Worm (Caenorhabditis elegans) whole organism, late embryonic: ENCODE data around the gene Y57E12AL.1.

Experiments
- C08G9.2 ChIP-seq: sonication (generic microtip); optimal IDR thresholded peaks from 2 replicates; lab custom pipeline; 2016; ENCODE audit warnings: mild to moderate bottlenecking, missing genetic modification characterization, moderate library complexity, missing compliant biosample characterization
- Y22D7AL.16 ChIP-seq: sonication (generic microtip); optimal IDR thresholded peaks from 2 replicates; lab custom pipeline; 2016; ENCODE audit warnings: missing genetic modification characterization, missing compliant biosample characterization
- ama-1 ChIP-seq: fragments of 150-350 bp; optimal IDR thresholded peaks from 2 replicates; lab custom pipeline; 2014
- ceh-14 ChIP-seq: sonication (generic microtip); optimal IDR thresholded peaks from 2 replicates; lab custom pipeline; 2016; ENCODE audit warnings: missing genotype, missing genetic modification characterization, missing compliant biosample characterization
- ceh-2 ChIP-seq: sonication (generic microtip); optimal IDR thresholded peaks from 2 replicates; lab custom pipeline; 2016; ENCODE audit warnings: missing genotype, missing genetic modification characterization, missing compliant biosample characterization
- ceh-22 ChIP-seq: sonication (generic microtip); optimal IDR thresholded peaks from 2 replicates; lab custom pipeline; 2017; ENCODE audit warnings: missing biosample characterization, missing genetic modification characterization
- ceh-31 ChIP-seq: sonication (generic microtip); optimal IDR thresholded peaks from 2 replicates; lab custom pipeline; 2016; ENCODE audit warnings: missing genetic modification characterization, missing compliant biosample characterization
- ceh-34 ChIP-seq: sonication (generic microtip); optimal IDR thresholded peaks from 2 replicates; lab custom pipeline; 2016; ENCODE audit warnings: mild to moderate bottlenecking, missing genetic modification characterization, missing compliant biosample characterization
- ceh-6 ChIP-seq: fragments of 200-800 bp; sonication (Bioruptor generic); optimal IDR thresholded peaks from 2 replicates; lab custom pipeline; 2018; ENCODE audit warnings: mild to moderate bottlenecking, missing genetic modification characterization, missing compliant biosample characterization
- ceh-9 ChIP-seq: sonication (generic microtip); optimal IDR thresholded peaks from 2 replicates; lab custom pipeline; 2016; ENCODE audit warnings: mild to moderate bottlenecking, missing genetic modification characterization, inconsistent platforms, missing compliant biosample characterization
- che-1 ChIP-seq: sonication (generic microtip); optimal IDR thresholded peaks from 2 replicates; lab custom pipeline; 2016; ENCODE audit warnings: mild to moderate bottlenecking, missing genetic modification characterization, missing compliant biosample characterization
- dve-1 ChIP-seq: sonication (generic microtip); optimal IDR thresholded peaks from 2 replicates; lab custom pipeline; 2017; ENCODE audit warnings: antibody characterized with exemption, mild to moderate bottlenecking, missing genetic modification characterization, missing compliant biosample characterization
- elt-2 ChIP-seq: sonication (generic microtip); optimal IDR thresholded peaks from 2 replicates; lab custom pipeline; 2016; ENCODE audit warnings: missing genetic modification reagents, missing genetic modification characterization, missing compliant biosample characterization
- fkh-6 ChIP-seq: sonication (generic microtip); optimal IDR thresholded peaks from 2 replicates; lab custom pipeline; 2016; ENCODE audit warnings: missing genetic modification characterization, missing compliant biosample characterization
- hlh-13 ChIP-seq: fragments of 200-800 bp; sonication (Bioruptor generic); optimal IDR thresholded peaks from 2 replicates; lab custom pipeline; 2018; ENCODE audit warnings: mild to moderate bottlenecking, missing genetic modification characterization, missing compliant biosample characterization
- hlh-30 ChIP-seq: sonication (generic microtip); optimal IDR thresholded peaks from 2 replicates; lab custom pipeline; 2017; ENCODE audit warnings: antibody characterized with exemption, missing genetic modification characterization, missing compliant biosample characterization; ENCODE audit not compliant: insufficient read depth
- hlh-8 ChIP-seq: sonication (generic microtip); optimal IDR thresholded peaks from 2 replicates; lab custom pipeline; 2016; ENCODE audit warnings: missing genotype, missing genetic modification characterization, missing compliant biosample characterization
- lin-11 ChIP-seq: fragments of 200-800 bp; sonication (Bioruptor generic); optimal IDR thresholded peaks from 2 replicates; lab custom pipeline; 2018; ENCODE audit warnings: mild to moderate bottlenecking, missing genetic modification characterization, missing compliant biosample characterization
- mec-3 ChIP-seq: sonication (generic microtip); optimal IDR thresholded peaks from 2 replicates; lab custom pipeline; 2016; ENCODE audit warnings: borderline replicate concordance, missing genetic modification characterization, missing compliant biosample characterization
- nhr-232 ChIP-seq: sonication (generic microtip); optimal IDR thresholded peaks from 2 replicates; lab custom pipeline; 2016; ENCODE audit warnings: missing genetic modification characterization, missing compliant biosample characterization
- npax-4 ChIP-seq: sonication (generic microtip); optimal IDR thresholded peaks from 2 replicates; lab custom pipeline; 2016; ENCODE audit warnings: missing genetic modification characterization, missing compliant biosample characterization
- pag-3 ChIP-seq: sonication (generic microtip); optimal IDR thresholded peaks from 2 replicates; lab custom pipeline; 2016; ENCODE audit warnings: missing compliant biosample characterization, missing genetic modification characterization, borderline replicate concordance
- pat-9 ChIP-seq: fragments of 200-800 bp; sonication (Bioruptor generic); optimal IDR thresholded peaks from 2 replicates; lab custom pipeline; 2018; ENCODE audit warnings: mild to moderate bottlenecking, missing genetic modification characterization, moderate library complexity, missing compliant biosample characterization
- pax-1 ChIP-seq: fragments of 150-350 bp; optimal IDR thresholded peaks from 2 replicates; lab custom pipeline; 2014; ENCODE audit warnings: missing biosample characterization, missing genetic modification characterization
- pha-2 ChIP-seq: sonication (generic microtip); optimal IDR thresholded peaks from 2 replicates; lab custom pipeline; 2017; ENCODE audit warnings: mild to moderate bottlenecking, missing genetic modification characterization, missing compliant biosample characterization
- pha-4 ChIP-seq: fragments of 150-350 bp; optimal IDR thresholded peaks from 2 replicates; lab custom pipeline; 2018; ENCODE audit warnings: missing biosample characterization, missing genetic modification reagents, missing genetic modification characterization
- pqm-1 ChIP-seq: sonication (generic microtip); optimal IDR thresholded peaks from 2 replicates; lab custom pipeline; 2016; ENCODE audit warnings: missing genetic modification characterization, missing compliant biosample characterization
- pros-1 ChIP-seq: fragments of 150-350 bp; optimal IDR thresholded peaks from 2 replicates; lab custom pipeline; 2014; ENCODE audit warnings: missing biosample characterization, missing genetic modification reagents, missing genetic modification characterization
- ref-2 ChIP-seq: sonication (generic microtip); optimal IDR thresholded peaks from 2 replicates; lab custom pipeline; 2016; ENCODE audit warnings: missing genetic modification characterization, missing compliant biosample characterization
- sdc-2 ChIP-seq: sonication (generic microtip); optimal IDR thresholded peaks from 2 replicates; lab custom pipeline; 2016; ENCODE audit warnings: missing genotype, missing genetic modification characterization, missing compliant biosample characterization
- sox-2 ChIP-seq: fragments of 200-800 bp; sonication (Bioruptor generic); IDR thresholded peaks from 2 replicates; pipeline ENCODE4 v1.3.6; 2022; ENCODE audit warnings: missing genetic modification reagents, missing genetic modification characterization, missing compliant biosample characterization
- syd-9 ChIP-seq: sonication (generic microtip); optimal IDR thresholded peaks from 2 replicates; lab custom pipeline; 2016; ENCODE audit warnings: mild to moderate bottlenecking, missing genetic modification characterization, moderate library complexity, missing compliant biosample characterization
- tbx-7 ChIP-seq: sonication (generic microtip); optimal IDR thresholded peaks from 2 replicates; lab custom pipeline; 2016; ENCODE audit warnings: missing genotype, missing genetic modification characterization, missing compliant biosample characterization
- unc-3 ChIP-seq, 2 experiments: fragments of 200-800 bp in 1 of 2; sonication (Bioruptor generic) in 1 of 2; sonication (generic microtip) in 1 of 2; conservative IDR thresholded peaks in 1 of 2; optimal IDR thresholded peaks in 1 of 2; 2 replicates each; pipeline versions ENCODE4 v1.3.6 to Lab custom; 2016 to 2022; ENCODE audit warnings: missing compliant biosample characterization in 2 of 2, missing genetic modification characterization in 2 of 2, missing genetic modification reagents in 1 of 2
- unc-55 ChIP-seq: sonication (generic microtip); optimal IDR thresholded peaks from 2 replicates; lab custom pipeline; 2017; ENCODE audit warnings: missing biosample characterization, missing genetic modification reagents, missing genetic modification characterization
- unc-86 ChIP-seq: sonication (generic microtip); optimal IDR thresholded peaks from 2 replicates; lab custom pipeline; 2016; ENCODE audit warnings: missing genetic modification characterization, missing compliant biosample characterization
- zip-5 ChIP-seq: sonication (generic microtip); optimal IDR thresholded peaks from 2 replicates; lab custom pipeline; 2016; ENCODE audit warnings: missing genetic modification characterization, missing compliant biosample characterization

The Y57E12AL.1 gene

ce11 chrV:7060396-7060795 lies at the start of gene Y57E12AL.1, which contains the start of gene Y57E12AL.6 (continued):
- peak; percentile 88 for TF ChIP-seq hlh-30 (tag; lab: Kevin White, UChicago)
- TF ChIP-seq ama-1 (lab: Kevin White, UChicago), result no peak
- peak; percentile 55 for TF ChIP-seq npax-4
- TF ChIP-seq elt-2 (tag; lab: Kevin White, UChicago), result peak; percentile 88
- peak; percentile 19 for TF ChIP-seq ceh-2 (tag; lab: Kevin White, UChicago)
- TF ChIP-seq ceh-14 (tag; lab: Kevin White, UChicago), result peak; percentile 85
- no peak for TF ChIP-seq pat-9

ce11 chrV:7012617-7013016 lies 47.7 kb upstream of the Y57E12AL.1 start, which contains the start of gene srw-127:
srw-127 (plus strand) TSS chrV:7012917.
- TF ChIP-seq ceh-34 (tag; lab: Kevin White, UChicago) (no peak), ceh-22 (tag; lab: Kevin White, UChicago) (no peak)

- TF ChIP-seq ceh-31 (tag; lab: Kevin White, UChicago) (no peak), ref-2 (no peak), unc-55 (GFP tag; lab: Kevin White, UChicago) (no peak), syd-9 (no peak), hlh-13 (GFP tag; lab: Kevin White, UChicago) (no peak), sdc-2 (no peak)
Observed at ce11 chrV:7015872-7016271, 44.5 kb upstream of the Y57E12AL.1 start, which contains the start of gene C33G8.13. C33G8.13 (minus strand) TSS chrV:7015972.

- TF ChIP-seq ceh-6 (GFP tag; lab: Kevin White, UChicago), result no peak
- TF ChIP-seq dve-1 (tag; lab: Kevin White, UChicago), result no peak
- no peak for TF ChIP-seq hlh-30 (tag; lab: Kevin White, UChicago)
- no peak for TF ChIP-seq che-1 (tag; lab: Kevin White, UChicago)
- TF ChIP-seq pag-3 (tag; lab: Kevin White, UChicago), result no peak
- no peak for TF ChIP-seq Y22D7AL.16 (tag; lab: Kevin White, UChicago)
- no peak for TF ChIP-seq unc-3 (GFP tag; conservative IDR thresholded peaks at IDR 0.05; lab: Robert Waterston, UW)
- TF ChIP-seq unc-3 (tag; optimal IDR thresholded peaks at IDR 0.05; lab: Kevin White, UChicago), result no peak
- TF ChIP-seq nhr-232, result no peak
- no peak for TF ChIP-seq mec-3 (tag; lab: Kevin White, UChicago)
- TF ChIP-seq pha-2, result no peak
- no peak for TF ChIP-seq pros-1 (tag; lab: Kevin White, UChicago)
- no peak for TF ChIP-seq hlh-8 (tag; lab: Kevin White, UChicago)
- TF ChIP-seq fkh-6 (tag; lab: Kevin White, UChicago), result no peak
- TF ChIP-seq syd-9, result no peak
- TF ChIP-seq pqm-1 (tag; lab: Kevin White, UChicago), result no peak
- TF ChIP-seq sdc-2, result no peak
- no peak for TF ChIP-seq pha-4 (tag; lab: Kevin White, UChicago)
- no peak for TF ChIP-seq sox-2
- TF ChIP-seq zip-5 (tag; lab: Kevin White, UChicago), result no peak
- no peak for TF ChIP-seq ceh-9 (tag; lab: Kevin White, UChicago)
- TF ChIP-seq, all 69 proteins: peak for 0
Observed at ce11 chrV:7017059-7017458, 43.3 kb upstream of the Y57E12AL.1 start, which contains the start of gene srsx-32. srsx-32 (plus strand) TSS chrV:7017359.

- no peak for TF ChIP-seq tbx-7 (tag; lab: Kevin White, UChicago)
- no peak for TF ChIP-seq unc-86 (tag; lab: Kevin White, UChicago)
- TF ChIP-seq pax-1, result no peak
- TF ChIP-seq C08G9.2 (tag; lab: Kevin White, UChicago), result no peak
- TF ChIP-seq syd-9, result no peak
- no peak for TF ChIP-seq pqm-1 (tag; lab: Kevin White, UChicago)
- TF ChIP-seq ceh-9 (tag; lab: Kevin White, UChicago), result no peak
- TF ChIP-seq lin-11 (tag; lab: Kevin White, UChicago), result no peak
Observed at ce11 chrV:7021772-7022171, 38.6 kb upstream of the Y57E12AL.1 start, which contains the start of gene F20A1.4. F20A1.4 (minus strand) TSS chrV:7021872.
